Worm (Caenorhabditis elegans) whole organism, L3 larva: ENCODE data around the gene R02D5.9.

ENCODE experiments used
- R02D3.7 ChIP-seq: fragments of 150-350 bp; optimal IDR thresholded peaks from 2 replicates; lab custom pipeline; 2014; ENCODE audit warnings: missing biosample characterization, missing genetic modification characterization
- ceh-28 ChIP-seq: fragments of 150-350 bp; optimal IDR thresholded peaks from 2 replicates; lab custom pipeline; 2014; ENCODE audit warnings: missing biosample characterization, missing genetic modification reagents, missing genetic modification characterization
- elt-1 ChIP-seq: fragments of 150-350 bp; optimal IDR thresholded peaks from 2 replicates; lab custom pipeline; 2014; ENCODE audit warnings: missing biosample characterization, missing genetic modification characterization
- nhr-28 ChIP-seq: fragments of 150-350 bp; optimal IDR thresholded peaks from 2 replicates; lab custom pipeline; 2014; ENCODE audit warnings: missing biosample characterization, missing genetic modification characterization
- skn-1 ChIP-seq: fragments of 150-350 bp; optimal IDR thresholded peaks from 2 replicates; lab custom pipeline; 2014; ENCODE audit warnings: missing biosample characterization, missing genetic modification characterization
- snpc-4 ChIP-seq: fragments of 150-350 bp; optimal IDR thresholded peaks from 2 replicates; lab custom pipeline; 2014; ENCODE audit warnings: missing biosample characterization, missing genetic modification characterization
- tbx-2 ChIP-seq: sonication (generic microtip); optimal IDR thresholded peaks from 2 replicates; lab custom pipeline; 2016; ENCODE audit warnings: mild to moderate bottlenecking, missing genetic modification characterization, missing compliant biosample characterization
- unc-39 ChIP-seq: sonication (generic microtip); optimal IDR thresholded peaks from 4 replicates; lab custom pipeline; 2017; ENCODE audit warnings: missing biosample characterization, missing genetic modification characterization

DNA sequence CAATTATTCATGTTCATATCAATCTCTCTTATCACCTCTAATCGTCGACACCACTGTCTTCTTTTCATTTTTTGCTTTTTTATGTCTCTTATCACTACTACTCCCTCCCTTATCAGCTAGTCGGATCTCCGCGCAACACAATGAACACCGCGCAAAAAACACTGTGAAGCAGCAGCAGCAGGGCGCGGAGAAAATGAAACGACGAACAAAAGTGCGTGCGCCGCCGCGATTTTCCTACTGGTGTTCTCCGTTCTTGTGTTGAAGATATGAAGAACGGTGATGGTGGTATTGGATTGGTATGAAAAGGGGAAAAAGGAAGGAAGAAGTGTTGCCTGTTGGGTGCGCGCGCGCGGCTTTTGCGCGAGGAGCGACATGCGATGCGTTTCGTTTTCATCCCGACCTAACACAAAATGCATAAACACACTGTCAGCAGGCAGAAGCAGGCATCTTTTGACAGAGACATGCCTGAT lies 5.1 kb downstream of the R02D5.9 start:
- TF ChIP-seq elt-1 (peak; percentile 95), R02D3.7 (tag; lab: Kevin White, UChicago) (no peak), skn-1 (no peak), nhr-28 (tag; lab: Kevin White, UChicago) (no peak), snpc-4 (tag; lab: Kevin White, UChicago) (no peak), ceh-28 (tag; lab: Kevin White, UChicago) (no peak), unc-39 (no peak), tbx-2 (tag; lab: Kevin White, UChicago) (no peak)
